Worm (Caenorhabditis elegans) whole organism, L1 larva: ENCODE measurements around the gene uvs-1.
A peak's percentile ranks its signal among the peaks of the same experiment; 100 is the strongest.

Experiments used
- F16B12.6 ChIP-seq: fragments of 150-350 bp; optimal IDR thresholded peaks from 2 replicates; lab custom pipeline; 2014; ENCODE audit warnings: missing biosample characterization, missing genetic modification characterization
- ceh-8 ChIP-seq: fragments of 200-800 bp; sonication (Bioruptor generic); optimal IDR thresholded peaks from 2 replicates; lab custom pipeline; 2018; ENCODE audit warnings: mild to moderate bottlenecking, missing genetic modification characterization, moderate library complexity, missing compliant biosample characterization
- ets-5 ChIP-seq: fragments of 200-800 bp; sonication (Bioruptor generic); IDR thresholded peaks from 2 replicates; pipeline ENCODE4 v1.3.6; 2022; ENCODE audit warnings: missing genetic modification characterization, missing compliant biosample characterization
- fkh-10 ChIP-seq: sonication (generic microtip); optimal IDR thresholded peaks from 2 replicates; lab custom pipeline; 2017; ENCODE audit warnings: missing biosample characterization, missing genetic modification reagents, missing genetic modification characterization
- fkh-8 ChIP-seq: sonication (generic microtip); optimal IDR thresholded peaks from 2 replicates; lab custom pipeline; 2016; ENCODE audit warnings: mild to moderate bottlenecking, missing genetic modification characterization, missing compliant biosample characterization
- lin-39 ChIP-seq: fragments of 150-350 bp; optimal IDR thresholded peaks from 2 replicates; lab custom pipeline; 2014; ENCODE audit warnings: missing biosample characterization, missing genetic modification reagents, missing genetic modification characterization
- nhr-76 ChIP-seq: sonication (generic microtip); optimal IDR thresholded peaks from 2 replicates; lab custom pipeline; 2017; ENCODE audit warnings: missing biosample characterization, missing genetic modification characterization
- pax-3 ChIP-seq: fragments of 200-800 bp; sonication (Bioruptor generic); optimal IDR thresholded peaks from 2 replicates; lab custom pipeline; 2018; ENCODE audit warnings: mild to moderate bottlenecking, missing genetic modification characterization, moderate library complexity, missing compliant biosample characterization
- rnt-1 ChIP-seq: sonication (generic microtip); optimal IDR thresholded peaks from 2 replicates; lab custom pipeline; 2016; ENCODE audit warnings: mild to moderate bottlenecking, missing genetic modification characterization, moderate library complexity, missing compliant biosample characterization
- vab-15 ChIP-seq: sonication (generic microtip); optimal IDR thresholded peaks from 2 replicates; lab custom pipeline; 2017; ENCODE audit warnings: missing genotype, mild to moderate bottlenecking, missing genetic modification characterization, missing compliant biosample characterization
- ztf-11 ChIP-seq, 2 experiments: sonication (generic microtip); optimal IDR thresholded peaks; 2 replicates each; lab custom pipeline; 2016 to 2017; ENCODE audit warnings: missing genetic modification characterization in 2 of 2, missing biosample characterization in 1 of 2, missing compliant biosample characterization in 1 of 2
- ztf-4 ChIP-seq: fragments of 150-350 bp; optimal IDR thresholded peaks from 2 replicates; lab custom pipeline; 2014; ENCODE audit warnings: missing biosample characterization, missing genetic modification characterization

DNA sequence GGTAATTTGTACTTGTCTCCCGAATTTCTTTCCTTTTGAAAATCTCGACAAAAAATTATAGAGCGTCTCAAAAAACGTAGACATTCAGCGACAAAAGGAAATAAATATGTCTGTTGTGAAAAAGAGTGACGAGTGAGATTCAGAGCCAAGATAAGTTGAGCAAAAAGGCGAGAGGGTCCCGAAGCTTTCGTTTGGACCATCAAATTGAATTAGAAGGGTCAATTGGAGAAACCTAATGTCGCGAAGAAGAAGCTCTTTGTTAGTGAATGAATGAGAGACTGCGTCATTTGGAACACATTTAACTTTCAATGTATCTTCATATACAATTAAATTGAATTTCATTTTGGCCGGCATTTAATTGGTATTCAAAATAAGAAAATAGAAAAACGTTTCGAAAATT is 12.5 kb upstream of the uvs-1 start:
- TF ChIP-seq fkh-10 (GFP tag; lab: Kevin White, UChicago) (peak; percentile 51), fkh-8 (no peak), lin-39 (no peak), ztf-11 (tag; optimal IDR thresholded peaks at IDR 0.05; lab: Kevin White, UChicago) (no peak), F16B12.6 (tag; lab: Kevin White, UChicago) (no peak), ztf-4 (tag; lab: Kevin White, UChicago) (no peak), nhr-76 (no peak), ceh-8 (GFP tag; lab: Kevin White, UChicago) (no peak), rnt-1 (tag; lab: Kevin White, UChicago) (no peak), pax-3 (tag; lab: Kevin White, UChicago) (no peak), vab-15 (tag; lab: Kevin White, UChicago) (no peak), ets-5 (GFP tag; lab: Robert Waterston, UW) (no peak)
